Worm (Caenorhabditis elegans): ENCODE measurements around the gene F53C3.11.

Gene F53C3.11

ce11 chrII:3897758-3898494, 8.6 kb downstream of the F53C3.11 start, which contains the start of gene F53C3.6:
TSS of gene F53C3.6 (plus strand) at chrII:3898142.
- TF ChIP-seq him-1 (tag; optimal IDR thresholded peaks at IDR 0.05) = no peak
- no peak for TF ChIP-seq W03F9.2 (tag; optimal IDR thresholded peaks at IDR 0.05)
- no peak for TF ChIP-seq dao-5 (tag; optimal IDR thresholded peaks at IDR 0.05)

- TF ChIP-seq W03F9.2 (tag; optimal IDR thresholded peaks at IDR 0.05) (no peak), him-1 (tag; optimal IDR thresholded peaks at IDR 0.05) (no peak), dao-5 (tag; optimal IDR thresholded peaks at IDR 0.05) (no peak)
These were observed 9.6 kb downstream of the F53C3.11 start for ce11 chrII:3896920-3897319.

- TF ChIP-seq him-1 (tag; optimal IDR thresholded peaks at IDR 0.05) (no peak), W03F9.2 (tag; optimal IDR thresholded peaks at IDR 0.05) (no peak), dao-5 (tag; optimal IDR thresholded peaks at IDR 0.05) (no peak)
These were observed 11.8 kb downstream of the F53C3.11 start, which contains the start of gene F53C3.7 for ce11 chrII:3894755-3895154. TSS of gene F53C3.7 (plus strand) at chrII:3895055.

ce11 chrII:3893911-3894310, 12.6 kb downstream of the F53C3.11 start:
- no peak for TF ChIP-seq him-1 (tag; optimal IDR thresholded peaks at IDR 0.05)
- TF ChIP-seq W03F9.2 (tag; optimal IDR thresholded peaks at IDR 0.05) = no peak

ce11 chrII:3891124-3891523, 15.4 kb downstream of the F53C3.11 start, which contains the start of gene F53C3.8:
TSS of gene F53C3.8 (plus strand) at chrII:3891424.
- TF ChIP-seq dao-5 (tag; optimal IDR thresholded peaks at IDR 0.05) = no peak
- no peak for TF ChIP-seq W03F9.2 (tag; optimal IDR thresholded peaks at IDR 0.05)
- TF ChIP-seq him-1 (tag; optimal IDR thresholded peaks at IDR 0.05) = no peak

ce11 chrII:3879945-3880344, 26.6 kb downstream of the F53C3.11 start, which contains the start of gene nhr-166:
TSS of gene nhr-166 (plus strand) at chrII:3880245.
- TF ChIP-seq W03F9.2 (tag; optimal IDR thresholded peaks at IDR 0.05) = no peak
- TF ChIP-seq dao-5 (tag; optimal IDR thresholded peaks at IDR 0.05) = no peak
- no peak for TF ChIP-seq him-1 (tag; optimal IDR thresholded peaks at IDR 0.05)

- TF ChIP-seq W03F9.2 (tag; optimal IDR thresholded peaks at IDR 0.05) (no peak), him-1 (tag; optimal IDR thresholded peaks at IDR 0.05) (no peak), dao-5 (tag; optimal IDR thresholded peaks at IDR 0.05) (no peak)
These were observed 28.2 kb downstream of the F53C3.11 start, which contains the start of gene srh-250 for ce11 chrII:3878330-3878729. TSS of gene srh-250 (plus strand) at chrII:3878630.

- TF ChIP-seq him-1 (tag; optimal IDR thresholded peaks at IDR 0.05) = no peak
- TF ChIP-seq W03F9.2 (tag; optimal IDR thresholded peaks at IDR 0.05) = no peak
- no peak for TF ChIP-seq dao-5 (tag; optimal IDR thresholded peaks at IDR 0.05)
These were observed 28.6 kb downstream of the F53C3.11 start, which contains the start of gene sdz-7 for ce11 chrII:3877874-3878273. TSS of gene sdz-7 (minus strand) at chrII:3877974.

- TF ChIP-seq him-1 (tag; optimal IDR thresholded peaks at IDR 0.05) (no peak), dao-5 (tag; optimal IDR thresholded peaks at IDR 0.05) (no peak), W03F9.2 (tag; optimal IDR thresholded peaks at IDR 0.05) (no peak)
These were observed 29.4 kb downstream of the F53C3.11 start, which contains the start of gene nep-3 for ce11 chrII:3877127-3877526. TSS of gene nep-3 (minus strand) at chrII:3877227.

ce11 chrII:3869601-3870000, 36.9 kb downstream of the F53C3.11 start, which contains the start of gene oac-10:
TSS of gene oac-10 (plus strand) at chrII:3869901.
- TF ChIP-seq him-1 (tag; optimal IDR thresholded peaks at IDR 0.05) (no peak), W03F9.2 (tag; optimal IDR thresholded peaks at IDR 0.05) (no peak), dao-5 (tag; optimal IDR thresholded peaks at IDR 0.05) (no peak)

- TF ChIP-seq him-1 (tag; optimal IDR thresholded peaks at IDR 0.05) = no peak
- TF ChIP-seq W03F9.2 (tag; optimal IDR thresholded peaks at IDR 0.05) = no peak
- no peak for TF ChIP-seq dao-5 (tag; optimal IDR thresholded peaks at IDR 0.05)
These were observed 41.9 kb downstream of the F53C3.11 start, which contains the start of gene nhr-261 for ce11 chrII:3864652-3865051. TSS of gene nhr-261 (minus strand) at chrII:3864752.

- no peak for TF ChIP-seq W03F9.2 (tag; optimal IDR thresholded peaks at IDR 0.05)
These were observed 44.5 kb downstream of the F53C3.11 start for ce11 chrII:3862053-3862452.

ce11 chrII:3860826-3861225, 45.7 kb downstream of the F53C3.11 start, which contains the start of gene oac-11:
TSS of gene oac-11 (minus strand) at chrII:3860926.
- TF ChIP-seq W03F9.2 (tag; optimal IDR thresholded peaks at IDR 0.05) (no peak), dao-5 (tag; optimal IDR thresholded peaks at IDR 0.05) (no peak), him-1 (tag; optimal IDR thresholded peaks at IDR 0.05) (no peak)
